Worm (Caenorhabditis elegans): Measurements from ENCODE around the gene fbf-1.

DNA sequence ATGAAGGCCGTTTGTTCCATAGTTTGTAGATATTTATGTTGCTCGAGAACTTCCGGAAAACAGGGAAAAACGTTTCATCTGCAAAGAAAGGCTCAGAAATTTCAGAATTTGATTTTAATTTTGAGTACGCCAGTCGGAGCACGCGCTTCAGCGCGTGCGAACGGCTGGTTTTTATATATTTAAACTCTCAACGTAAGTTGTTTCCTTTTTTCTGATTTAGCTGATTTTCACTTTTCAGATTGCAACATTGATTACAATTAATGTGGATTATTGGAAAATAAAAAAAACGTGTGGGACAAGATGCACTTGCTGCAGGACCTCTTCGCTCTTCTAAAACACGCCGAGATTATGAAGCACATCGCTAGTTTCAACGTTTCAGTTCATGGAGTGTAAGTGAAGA is 2.0 kb upstream of the fbf-1 start, which contains the start of gene F21H12.3:
- TF ChIP-seq nhr-77 (tag; optimal IDR thresholded peaks at IDR 0.05) = no peak
- no peak for TF ChIP-seq ceh-82 (tag; optimal IDR thresholded peaks at IDR 0.05)
- TF ChIP-seq ama-1 (optimal IDR thresholded peaks at IDR 0.05) = no peak
- TF ChIP-seq nhr-76 (tag; optimal IDR thresholded peaks at IDR 0.05) = no peak
- TF ChIP-seq mdl-1 (tag; optimal IDR thresholded peaks at IDR 0.05) = no peak
- TF ChIP-seq ctbp-1 (GFP tag; IDR thresholded peaks at IDR 0.05) = no peak
- no peak for TF ChIP-seq F26F4.8 (GFP tag; conservative IDR thresholded peaks at IDR 0.05)
- no peak for TF ChIP-seq egl-43 (GFP tag; IDR thresholded peaks at IDR 0.05)
- TF ChIP-seq lsy-2 (tag; optimal IDR thresholded peaks at IDR 0.05) = no peak
- TF ChIP-seq nhr-237 (tag; optimal IDR thresholded peaks at IDR 0.05) = no peak
- TF ChIP-seq ceh-62 (tag; optimal IDR thresholded peaks at IDR 0.05) = no peak

All from whole organism, L4 larva.